Worm (Caenorhabditis elegans): ENCODE results near the gene F56C3.9.

DNA sequence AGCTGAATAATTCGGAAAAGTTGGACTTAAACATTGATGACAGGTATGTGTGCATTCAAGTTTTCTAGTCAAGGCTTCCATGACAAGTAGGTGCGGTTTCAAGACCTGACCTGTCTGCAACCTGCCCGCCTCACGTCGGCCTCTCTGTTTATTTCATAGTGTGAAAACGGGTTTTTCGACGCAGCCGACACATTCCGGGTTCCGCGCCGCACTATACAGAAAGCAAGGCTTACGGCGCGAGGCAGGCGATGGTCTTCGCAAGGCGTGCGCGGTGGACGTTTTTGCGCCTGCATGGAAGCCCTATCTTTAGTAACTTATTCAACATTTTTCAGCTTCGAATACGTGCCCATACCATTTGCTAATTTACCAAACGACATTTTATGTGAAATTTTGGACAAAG lies 21.3 kb downstream of the F56C3.9 start:
- TF ChIP-seq elt-3 (tag; optimal IDR thresholded peaks at IDR 0.05) (no peak), crh-2 (tag; optimal IDR thresholded peaks at IDR 0.05) (no peak), alr-1 (tag; optimal IDR thresholded peaks at IDR 0.05) (no peak), snpc-4 (tag; optimal IDR thresholded peaks at IDR 0.05) (peak; percentile 11)
